Fruit fly (Drosophila melanogaster) whole organism, embryonic: Measurements from ENCODE around the gene CG14655.

ENCODE experiments used
- Adf1 ChIP-seq: fragments of 200-800 bp; sonication (Bioruptor generic); IDR thresholded peaks from 2 replicates; pipeline ENCODE4 v1.3.6; 2022; ENCODE audit warnings: missing biosample characterization, missing genetic modification characterization
- Awh ChIP-seq: fragments of 200-800 bp; sonication (Bioruptor generic); IDR thresholded peaks from 2 replicates; pipeline ENCODE4, ENCODE4 v1.3.6; 2022; ENCODE audit warnings: missing biosample characterization, missing genetic modification characterization
- CG10267 ChIP-seq: fragments of 200-800 bp; sonication (Bioruptor generic); optimal IDR thresholded peaks from 2 replicates; lab custom pipeline; 2018; ENCODE audit warnings: missing biosample characterization, mild to moderate bottlenecking, missing genetic modification characterization, moderate library complexity
- CG10321 ChIP-seq: fragments of 200-800 bp; sonication (Bioruptor generic); IDR thresholded peaks from 2 replicates; pipeline ENCODE4 v1.3.6; 2022; ENCODE audit warnings: missing biosample characterization, missing genetic modification characterization
- CG10959 ChIP-seq: fragments of 200-800 bp; sonication (Bioruptor generic); IDR thresholded peaks from 2 replicates; pipeline ENCODE4 v1.3.6; 2022; ENCODE audit warnings: missing biosample characterization, missing genetic modification characterization
- CG12071 ChIP-seq: fragments of 200-800 bp; sonication (Bioruptor generic); optimal IDR thresholded peaks from 3 replicates; lab custom pipeline; 2018; ENCODE audit warnings: missing biosample characterization, mild to moderate bottlenecking, missing genetic modification characterization
- CG12219 ChIP-seq: fragments of 200-800 bp; sonication (Bioruptor generic); optimal IDR thresholded peaks from 3 replicates; lab custom pipeline; 2018; ENCODE audit warnings: missing biosample characterization, mild to moderate bottlenecking, missing genetic modification characterization
- CG12236 ChIP-seq: fragments of 200-800 bp; sonication (Bioruptor generic); optimal IDR thresholded peaks from 2 replicates; lab custom pipeline; 2016; ENCODE audit warnings: missing biosample characterization, missing genetic modification characterization
- CG13296 ChIP-seq: fragments of 200-800 bp; sonication (Bioruptor generic); optimal IDR thresholded peaks from 3 replicates; lab custom pipeline; 2018; ENCODE audit warnings: missing biosample characterization, mild to moderate bottlenecking, missing genetic modification characterization
- CG13424 ChIP-seq: fragments of 200-800 bp; sonication (Bioruptor generic); optimal IDR thresholded peaks from 2 replicates; lab custom pipeline; 2019; ENCODE audit warnings: missing biosample characterization, mild to moderate bottlenecking, missing genetic modification characterization, moderate library complexity
- CG13624 ChIP-seq: fragments of 200-800 bp; sonication (Bioruptor generic); optimal IDR thresholded peaks from 2 replicates; lab custom pipeline; 2016; ENCODE audit warnings: missing biosample characterization, missing genetic modification characterization
- CG16815 ChIP-seq: fragments of 200-800 bp; sonication (Bioruptor generic); optimal IDR thresholded peaks from 3 replicates; lab custom pipeline; 2017; ENCODE audit warnings: missing biosample characterization, mild to moderate bottlenecking, missing genetic modification characterization
- CG16863 ChIP-seq: fragments of 200-800 bp; sonication (Bioruptor generic); optimal IDR thresholded peaks from 3 replicates; lab custom pipeline; 2016; ENCODE audit warnings: missing biosample characterization, missing genetic modification characterization
- CG2712 ChIP-seq: fragments of 200-800 bp; optimal IDR thresholded peaks from 3 replicates; lab custom pipeline; 2019; ENCODE audit warnings: missing biosample characterization, mild to moderate bottlenecking, missing genetic modification characterization, moderate library complexity
- CG32767 ChIP-seq: fragments of 200-800 bp; sonication (Bioruptor generic); IDR thresholded peaks from 2 replicates; pipeline ENCODE4 v1.3.6; 2022; ENCODE audit warnings: missing biosample characterization, missing genetic modification characterization
- CG32772 ChIP-seq: fragments of 200-800 bp; sonication (Bioruptor generic); IDR thresholded peaks from 2 replicates; pipeline ENCODE4 v1.3.6; 2022; ENCODE audit warnings: missing biosample characterization, missing genetic modification characterization
- CG33557 ChIP-seq: fragments of 200-800 bp; sonication (Bioruptor generic); optimal IDR thresholded peaks from 2 replicates; lab custom pipeline; 2019; ENCODE audit warnings: missing biosample characterization, mild to moderate bottlenecking, missing genetic modification characterization, moderate library complexity
- CG4404 ChIP-seq: fragments of 200-800 bp; sonication (Bioruptor generic); IDR thresholded peaks from 2 replicates; pipeline ENCODE4 v1.3.6; 2022; ENCODE audit warnings: missing biosample characterization, missing genetic modification characterization
- CG4424 ChIP-seq: fragments of 200-800 bp; sonication (Bioruptor generic); optimal IDR thresholded peaks from 3 replicates; lab custom pipeline; 2016; ENCODE audit warnings: missing biosample characterization, missing genetic modification characterization
- CG4854 ChIP-seq: fragments of 200-800 bp; sonication (Bioruptor generic); optimal IDR thresholded peaks from 2 replicates; lab custom pipeline; 2016; ENCODE audit warnings: missing biosample characterization, missing genetic modification characterization, inconsistent platforms
- CG6791 ChIP-seq: fragments of 200-800 bp; sonication (Bioruptor generic); IDR thresholded peaks from 3 replicates; pipeline ENCODE4 v1.3.6; 2022; ENCODE audit warnings: missing biosample characterization, missing genetic modification characterization; ENCODE audit not compliant: partially characterized antibody
- CG7839 ChIP-seq: fragments of 200-800 bp; sonication (Bioruptor generic); optimal IDR thresholded peaks from 3 replicates; lab custom pipeline; 2018; ENCODE audit warnings: missing biosample characterization, mild to moderate bottlenecking, missing genetic modification characterization, moderate library complexity
- CG8359 ChIP-seq: fragments of 200-800 bp; sonication (Bioruptor generic); optimal IDR thresholded peaks from 2 replicates; lab custom pipeline; 2017; ENCODE audit warnings: missing biosample characterization, mild to moderate bottlenecking, missing genetic modification characterization, borderline replicate concordance
- D19A ChIP-seq: fragments of 200-800 bp; optimal IDR thresholded peaks from 3 replicates; lab custom pipeline; 2019; ENCODE audit warnings: missing biosample characterization, mild to moderate bottlenecking, missing genetic modification characterization, moderate library complexity
- Dll ChIP-seq: fragments of 200-800 bp; sonication (Bioruptor generic); IDR thresholded peaks from 4 replicates; pipeline ENCODE4 v1.3.6; 2022; ENCODE audit warnings: missing biosample characterization, missing genetic modification characterization; ENCODE audit not compliant: partially characterized antibody
- Doc2 ChIP-seq: fragments of 200-800 bp; sonication (Bioruptor generic); IDR thresholded peaks from 2 replicates; pipeline ENCODE4 v1.3.6; 2022; ENCODE audit warnings: missing biosample characterization, missing genetic modification characterization
- Drgx ChIP-seq: fragments of 200-800 bp; sonication (Bioruptor generic); IDR thresholded peaks from 2 replicates; pipeline ENCODE4 v1.3.6; 2022; ENCODE audit warnings: missing biosample characterization, missing genetic modification characterization
- Hmx ChIP-seq: fragments of 200-800 bp; sonication (Bioruptor generic); optimal IDR thresholded peaks from 2 replicates; lab custom pipeline; 2016; ENCODE audit warnings: missing biosample characterization, missing genetic modification characterization
- Jarid2 ChIP-seq: fragments of 200-800 bp; sonication (Bioruptor generic); optimal IDR thresholded peaks from 3 replicates; lab custom pipeline; 2017; ENCODE audit warnings: mild to moderate bottlenecking, missing biosample characterization, missing genetic modification reagents, missing genetic modification characterization
- NK7.1 ChIP-seq: fragments of 200-800 bp; sonication (Bioruptor generic); optimal IDR thresholded peaks from 3 replicates; lab custom pipeline; 2016; ENCODE audit warnings: missing biosample characterization, missing genetic modification characterization
- Nf-YA ChIP-seq: fragments of 200-800 bp; sonication (Bioruptor generic); IDR thresholded peaks from 2 replicates; pipeline ENCODE4 v1.3.6; 2022; ENCODE audit warnings: missing biosample characterization, missing genetic modification characterization
- Nf-YC ChIP-seq: fragments of 200-800 bp; optimal IDR thresholded peaks from 3 replicates; lab custom pipeline; 2019; ENCODE audit warnings: missing biosample characterization, mild to moderate bottlenecking, missing genetic modification characterization, moderate library complexity
- Rfx ChIP-seq: fragments of 200-800 bp; sonication (Bioruptor generic); IDR thresholded peaks from 2 replicates; pipeline ENCODE4 v1.3.6; 2022; ENCODE audit warnings: missing biosample characterization, missing genetic modification characterization
- Side ChIP-seq: fragments of 200-800 bp; sonication (Bioruptor generic); optimal IDR thresholded peaks from 2 replicates; lab custom pipeline; 2016; ENCODE audit warnings: missing biosample characterization, missing genetic modification characterization
- ara ChIP-seq: fragments of 200-800 bp; sonication (Bioruptor generic); IDR thresholded peaks from 2 replicates; pipeline ENCODE4 v1.3.6; 2022; ENCODE audit warnings: missing biosample characterization, missing genetic modification characterization
- bsh ChIP-seq, 2 experiments: fragments of 200-800 bp; sonication (Bioruptor generic); optimal IDR thresholded peaks; 2 replicates each; lab custom pipeline; 2017 to 2018; ENCODE audit warnings: mild to moderate bottlenecking in 2 of 2, missing biosample characterization in 2 of 2, missing genetic modification characterization in 2 of 2, moderate library complexity in 1 of 2
- dpn ChIP-seq, 2 experiments: fragments of 200-800 bp; sonication (Bioruptor generic); optimal IDR thresholded peaks; 3 replicates each; lab custom pipeline; 2016; ENCODE audit warnings: missing biosample characterization in 2 of 2, missing genetic modification characterization in 2 of 2
- gfzf ChIP-seq: fragments of 200-800 bp; sonication (Bioruptor generic); optimal IDR thresholded peaks from 2 replicates; lab custom pipeline; 2016; ENCODE audit warnings: missing biosample characterization, mild to moderate bottlenecking, missing genetic modification characterization, moderate library complexity
- knrl ChIP-seq: fragments of 200-800 bp; sonication (Bioruptor generic); IDR thresholded peaks from 3 replicates; pipeline ENCODE4 v1.3.6; 2022; ENCODE audit warnings: missing biosample characterization, missing genetic modification characterization; ENCODE audit not compliant: partially characterized antibody
- pros ChIP-seq: fragments of 200-800 bp; sonication (Bioruptor generic); optimal IDR thresholded peaks from 3 replicates; lab custom pipeline; 2019; ENCODE audit warnings: missing biosample characterization, mild to moderate bottlenecking, missing genetic modification characterization, moderate library complexity
- schlank ChIP-seq: fragments of 200-800 bp; sonication (Bioruptor generic); optimal IDR thresholded peaks from 2 replicates; lab custom pipeline; 2018; ENCODE audit warnings: missing biosample characterization, mild to moderate bottlenecking, missing genetic modification characterization
- shn ChIP-seq: fragments of 200-800 bp; sonication (Bioruptor generic); optimal IDR thresholded peaks from 3 replicates; lab custom pipeline; 2016; ENCODE audit warnings: missing biosample characterization, missing genetic modification characterization
- stwl ChIP-seq: fragments of 200-800 bp; sonication (Bioruptor generic); optimal IDR thresholded peaks from 3 replicates; lab custom pipeline; 2018; ENCODE audit warnings: missing biosample characterization, mild to moderate bottlenecking, missing genetic modification characterization, moderate library complexity
- tio ChIP-seq: fragments of 200-800 bp; sonication (Bioruptor generic); optimal IDR thresholded peaks from 2 replicates; lab custom pipeline; 2017; ENCODE audit warnings: missing biosample characterization, missing genetic modification characterization, inconsistent platforms
- unc-4 ChIP-seq: fragments of 200-800 bp; sonication (Bioruptor generic); IDR thresholded peaks from 2 replicates; pipeline ENCODE4 v1.3.6; 2022; ENCODE audit warnings: missing biosample characterization, missing genetic modification characterization; ENCODE audit not compliant: partially characterized antibody
- wek ChIP-seq: fragments of 200-800 bp; sonication (Bioruptor generic); optimal IDR thresholded peaks from 3 replicates; lab custom pipeline; 2018; ENCODE audit warnings: missing biosample characterization, mild to moderate bottlenecking, missing genetic modification characterization, moderate library complexity
- wor ChIP-seq: fragments of 200-800 bp; sonication (Bioruptor generic); IDR thresholded peaks from 2 replicates; pipeline ENCODE4 v1.3.6; 2022; ENCODE audit warnings: missing biosample characterization, missing genetic modification characterization
- zen2 ChIP-seq: fragments of 200-800 bp; sonication (Bioruptor generic); IDR thresholded peaks from 3 replicates; pipeline ENCODE4 v1.3.6; 2022; ENCODE audit warnings: missing biosample characterization, missing genetic modification characterization; ENCODE audit not compliant: partially characterized antibody
- zf30C ChIP-seq: fragments of 200-800 bp; sonication (Bioruptor generic); optimal IDR thresholded peaks from 3 replicates; lab custom pipeline; 2018; ENCODE audit warnings: missing biosample characterization, mild to moderate bottlenecking, missing genetic modification characterization

CG14655 gene

DNA sequence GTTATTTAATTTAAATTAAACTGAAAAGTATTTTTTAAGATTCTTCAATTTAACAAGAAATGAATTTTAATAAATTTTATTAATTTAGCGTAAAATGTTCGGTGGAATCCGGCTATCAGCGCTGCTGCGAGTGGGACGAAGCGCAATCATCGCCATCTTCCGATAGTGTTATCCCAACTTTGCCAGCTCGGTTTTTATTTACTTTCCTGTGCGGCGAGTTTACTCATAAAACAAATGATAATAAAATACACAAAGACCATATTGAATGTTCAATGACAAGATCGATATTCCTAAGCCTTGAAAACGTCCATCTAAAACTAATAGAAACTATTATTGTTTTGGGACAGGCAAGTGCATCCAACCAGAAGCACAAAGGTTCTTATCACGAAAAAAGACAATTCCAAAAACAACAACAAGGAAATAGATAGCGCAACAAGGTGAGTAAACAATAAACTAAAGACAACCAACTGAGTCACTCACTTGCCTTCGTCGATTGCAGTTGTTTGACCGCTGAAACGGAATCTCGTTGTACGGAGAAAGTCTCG is 33.1 kb upstream of the CG14655 start (continued):
- peak; percentile 61 for TF ChIP-seq pros (GFP tag; lab: Kevin White, UChicago)
- TF ChIP-seq CG10267 (tag; lab: Kevin White, UChicago), result peak; percentile 48
- peak; percentile 72; the same call in 1 of the 2 replicates for TF ChIP-seq Awh (GFP tag; lab: Robert Waterston, UW)
- no peak for TF ChIP-seq CG32772 (GFP tag; lab: Robert Waterston, UW)
- TF ChIP-seq Jarid2, result no peak
- peak; percentile 49 for TF ChIP-seq Nf-YA
- no peak for TF ChIP-seq zen2 (GFP tag; lab: Robert Waterston, UW)
- peak; percentile 36; the same call in 1 of the 2 replicates for TF ChIP-seq CG4404 (GFP tag; lab: Robert Waterston, UW)
- 0 out of 2 replicates have a peak, but pooled peaks have one; percentile 5 for TF ChIP-seq Drgx (GFP tag; lab: Robert Waterston, UW)
- peak; percentile 62 for TF ChIP-seq unc-4 (GFP tag; lab: Robert Waterston, UW)
- TF ChIP-seq CG13624 (GFP tag; lab: Kevin White, UChicago), result no peak
- no peak for TF ChIP-seq CG12071 (GFP tag; lab: Kevin White, UChicago)
- TF ChIP-seq D19A (tag; lab: Kevin White, UChicago), result peak; percentile 43
- peak; percentile 26 for TF ChIP-seq CG16863 (GFP tag; lab: Kevin White, UChicago)
- peak; percentile 87 for TF ChIP-seq wek (GFP tag; lab: Kevin White, UChicago)
- TF ChIP-seq stwl (tag; lab: Kevin White, UChicago), result peak; percentile 39
- TF ChIP-seq CG13296 (GFP tag; lab: Kevin White, UChicago), result peak; percentile 86
- peak; percentile 69 for TF ChIP-seq Dll (GFP tag; lab: Robert Waterston, UW)
- TF ChIP-seq CG12236 (GFP tag; lab: Kevin White, UChicago), result peak; percentile 65
- TF ChIP-seq CG8359 (GFP tag; lab: Kevin White, UChicago), result peak; percentile 64
- TF ChIP-seq CG16815 (GFP tag; lab: Kevin White, UChicago), result peak; percentile 6
- peak; percentile 71 for TF ChIP-seq CG12219 (GFP tag; lab: Kevin White, UChicago)
- no peak for TF ChIP-seq schlank (tag; lab: Kevin White, UChicago)
- peak; percentile 76 for TF ChIP-seq knrl (GFP tag; lab: Robert Waterston, UW)
- TF ChIP-seq gfzf (GFP tag; lab: Kevin White, UChicago), result no peak
- TF ChIP-seq CG6791, result peak; percentile 78
- TF ChIP-seq Side, result peak; percentile 52
- TF ChIP-seq CG7839 (tag; lab: Kevin White, UChicago), result no peak
- peak; percentile 5 for TF ChIP-seq NK7.1 (GFP tag; lab: Kevin White, UChicago)
- peak; percentile 90 for TF ChIP-seq CG33557 (GFP tag; lab: Kevin White, UChicago)
- peak; percentile 65 for TF ChIP-seq Rfx (GFP tag; lab: Robert Waterston, UW)
- peak; percentile 51 for TF ChIP-seq Nf-YC (tag; lab: Kevin White, UChicago)
- TF ChIP-seq CG10321 (GFP tag; lab: Robert Waterston, UW), result 0 out of 2 replicates have a peak, but pooled peaks have one; percentile 34
- TF ChIP-seq Hmx (GFP tag; lab: Kevin White, UChicago), result no peak
- TF ChIP-seq CG2712, result peak; percentile 71
- TF ChIP-seq tio, result no peak
- peak; percentile 2 for TF ChIP-seq CG4424
- peak; percentile 13 for TF ChIP-seq shn (GFP tag; lab: Kevin White, UChicago)
- peak; percentile 49 for TF ChIP-seq CG4854 (GFP tag; lab: Kevin White, UChicago)
- TF ChIP-seq CG32767 (GFP tag; lab: Robert Waterston, UW), result no peak
- TF ChIP-seq dpn (GFP tag; optimal IDR thresholded peaks at IDR 0.05; lab: Kevin White, UChicago), result no peak
- peak; percentile 58; the same call in 1 of the 2 replicates for TF ChIP-seq CG10959 (GFP tag; lab: Robert Waterston, UW)
- no peak for TF ChIP-seq wor (GFP tag; lab: Robert Waterston, UW)
- TF ChIP-seq ara (GFP tag; lab: Robert Waterston, UW), result no peak
- TF ChIP-seq Adf1 (GFP tag; lab: Robert Waterston, UW), result peak; percentile 11; the same call in 1 of the 2 replicates
- TF ChIP-seq CG13424 (tag; lab: Kevin White, UChicago), result peak; percentile 63
- peak; percentile 28 to 80 for TF ChIP-seq bsh (GFP tag; optimal IDR thresholded peaks at IDR 0.05; lab: Kevin White, UChicago)
- no peak for TF ChIP-seq Doc2 (GFP tag; lab: Robert Waterston, UW)
- no peak for TF ChIP-seq zf30C (GFP tag; lab: Kevin White, UChicago)
